In the genomic region with DNA sequence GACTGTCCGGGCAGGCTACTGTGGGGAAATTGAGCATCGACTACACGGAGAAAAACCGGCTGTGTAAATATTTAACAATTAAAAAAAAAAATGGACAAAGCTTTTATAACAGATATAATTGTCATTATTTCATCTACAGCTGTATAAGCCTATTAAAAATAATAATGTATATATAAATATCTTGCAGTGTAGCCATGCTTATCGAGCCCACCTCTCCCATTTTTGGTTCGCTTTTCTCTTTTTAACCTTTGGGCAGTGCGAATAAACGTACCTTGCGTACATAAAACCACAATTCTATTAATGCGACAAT, we compare ENCODE assay signal across 5 fruit fly cellular contexts.
TF ChIP-seq lines count a peak whose summit lies in the region.

No protein-coding gene starts in this region.

TF ChIP-seq in whole organism, adult, 20 proteins besides CTCF, POLR2A, EP300 and RAD21 (continued from another document):
- TF ChIP-seq Crg-1 (GFP tag; optimal IDR thresholded peaks at IDR 0.05; lab: Kevin White, UChicago) (no peak), tj (GFP tag; optimal IDR thresholded peaks at IDR 0.05; lab: Kevin White, UChicago) (peak; percentile 31), cic (GFP tag; optimal IDR thresholded peaks at IDR 0.05; lab: Kevin White, UChicago) (no peak)

TF ChIP-seq in whole organism, embryonic, 481 proteins besides CTCF, POLR2A, EP300 and RAD21 (continued from another document and continues in another):
- TF ChIP-seq CG15073 (GFP tag; optimal IDR thresholded peaks at IDR 0.05; lab: Kevin White, UChicago) (no peak), CG14014 (GFP tag; IDR thresholded peaks at IDR 0.05; lab: Robert Waterston, UW) (peak; percentile 82), CG33557 (GFP tag; optimal IDR thresholded peaks at IDR 0.05; lab: Kevin White, UChicago) (no peak), nau (GFP tag; optimal IDR thresholded peaks at IDR 0.05; lab: Kevin White, UChicago) (no peak), CG14965 (GFP tag; optimal IDR thresholded peaks at IDR 0.05; lab: Kevin White, UChicago; ENCODE audit: borderline replicate concordance) (no peak), CG7556 (GFP tag; optimal IDR thresholded peaks at IDR 0.05; lab: Kevin White, UChicago) (no peak), CG12299 (tag; optimal IDR thresholded peaks at IDR 0.05; lab: Kevin White, UChicago) (no peak), ftz-f1 (GFP tag; optimal IDR thresholded peaks at IDR 0.05; lab: Kevin White, UChicago) (no peak), stwl (tag; optimal IDR thresholded peaks at IDR 0.05; lab: Kevin White, UChicago) (no peak), caup (GFP tag; optimal IDR thresholded peaks at IDR 0.05; lab: Kevin White, UChicago; ENCODE audit: severe bottlenecking) (peak; percentile 32), slou (GFP tag; optimal IDR thresholded peaks at IDR 0.05; lab: Kevin White, UChicago) (peak; percentile 62), CG11560 (tag; IDR thresholded peaks at IDR 0.05; lab: Robert Waterston, UW) (peak; percentile 60; the same call in 2 of the 3 replicates), sob (GFP tag; IDR thresholded peaks at IDR 0.05; lab: Robert Waterston, UW) (peak; percentile 83; the same call in 1 of the 2 replicates), CG34224 (GFP tag; IDR thresholded peaks at IDR 0.05; lab: Robert Waterston, UW; ENCODE audit: partially characterized antibody) (no peak), twi (tag; optimal IDR thresholded peaks at IDR 0.05; lab: Kevin White, UChicago) (no peak), gsb-n (tag; optimal IDR thresholded peaks at IDR 0.05; lab: Kevin White, UChicago) (peak; percentile 20), eve (GFP tag; optimal IDR thresholded peaks at IDR 0.05; lab: Kevin White, UChicago) (peak in 1 of 2 experiments; percentile 24), MTF-1 (GFP tag; optimal IDR thresholded peaks at IDR 0.05; lab: Kevin White, UChicago; ENCODE audit: borderline replicate concordance) (no peak), CG14710 (tag; optimal IDR thresholded peaks at IDR 0.05; lab: Kevin White, UChicago) (no peak), D (optimal IDR thresholded peaks at IDR 0.05; lab: Kevin White, UChicago) (no peak), D (GFP tag; optimal IDR thresholded peaks at IDR 0.05; lab: Kevin White, UChicago) (no peak), mld (GFP tag; IDR thresholded peaks at IDR 0.05; lab: Robert Waterston, UW; ENCODE audit: partially characterized antibody) (no peak), Hr51 (GFP tag; optimal IDR thresholded peaks at IDR 0.05; lab: Kevin White, UChicago) (peak in 1 of 2 experiments; percentile 68), CG2889 (GFP tag; IDR thresholded peaks at IDR 0.05; lab: Robert Waterston, UW) (no peak; the same call in none of the 3 replicates), CG2199 (GFP tag; IDR thresholded peaks at IDR 0.05; lab: Robert Waterston, UW) (no peak), CG15479 (GFP tag; optimal IDR thresholded peaks at IDR 0.05; lab: Kevin White, UChicago) (no peak), usp (GFP tag; optimal IDR thresholded peaks at IDR 0.05; lab: Kevin White, UChicago) (no peak), pzg (GFP tag; optimal IDR thresholded peaks at IDR 0.05; lab: Kevin White, UChicago) (no peak), sisA (GFP tag; IDR thresholded peaks at IDR 0.05; lab: Robert Waterston, UW) (peak; percentile 77), Blimp-1 (GFP tag; optimal IDR thresholded peaks at IDR 0.05; lab: Kevin White, UChicago) (no peak)

TF ChIP-seq in whole organism, prepupa, 60 proteins besides CTCF, POLR2A, EP300 and RAD21 (continued from another document and continues in another):
- TF ChIP-seq Met (GFP tag; optimal IDR thresholded peaks at IDR 0.05; lab: Kevin White, UChicago) (peak; percentile 88), CG11294 (GFP tag; IDR thresholded peaks at IDR 0.05; lab: Robert Waterston, UW) (peak; percentile 69), CG6276 (GFP tag; optimal IDR thresholded peaks at IDR 0.05; lab: Kevin White, UChicago) (peak; percentile 17), fd59A (GFP tag; optimal IDR thresholded peaks at IDR 0.05; lab: Kevin White, UChicago) (peak; percentile 15), esn (GFP tag; optimal IDR thresholded peaks at IDR 0.05; lab: Kevin White, UChicago) (peak; percentile 83), CG31627 (GFP tag; optimal IDR thresholded peaks at IDR 0.05; lab: Kevin White, UChicago) (peak; percentile 82), Hr4 (GFP tag; optimal IDR thresholded peaks at IDR 0.05; lab: Kevin White, UChicago) (peak; percentile 63), Sox15 (GFP tag; optimal IDR thresholded peaks at IDR 0.05; lab: Kevin White, UChicago) (peak; percentile 50), CG1621 (tag; optimal IDR thresholded peaks at IDR 0.05; lab: Kevin White, UChicago) (no peak), Sox14 (GFP tag; optimal IDR thresholded peaks at IDR 0.05; lab: Kevin White, UChicago) (peak; percentile 48), CG6808 (GFP tag; optimal IDR thresholded peaks at IDR 0.05; lab: Kevin White, UChicago) (peak; percentile 26), CG11762 (GFP tag; optimal IDR thresholded peaks at IDR 0.05; lab: Kevin White, UChicago; ENCODE audit: insufficient read depth) (peak; percentile 52), fd85E (GFP tag; optimal IDR thresholded peaks at IDR 0.05; lab: Kevin White, UChicago) (no peak), Lpt (GFP tag; optimal IDR thresholded peaks at IDR 0.05; lab: Kevin White, UChicago) (peak; percentile 23), CG34406 (GFP tag; optimal IDR thresholded peaks at IDR 0.05; lab: Kevin White, UChicago) (peak; percentile 74), cyc (GFP tag; optimal IDR thresholded peaks at IDR 0.05; lab: Kevin White, UChicago) (peak; percentile 85), CG6163 (GFP tag; IDR thresholded peaks at IDR 0.05; lab: Robert Waterston, UW) (peak; percentile 88), acj6 (GFP tag; optimal IDR thresholded peaks at IDR 0.05; lab: Kevin White, UChicago) (peak; percentile 80), vri (GFP tag; optimal IDR thresholded peaks at IDR 0.05; lab: Kevin White, UChicago) (peak; percentile 76), CG8319 (GFP tag; optimal IDR thresholded peaks at IDR 0.05; lab: Kevin White, UChicago) (peak; percentile 67), CG3919 (GFP tag; optimal IDR thresholded peaks at IDR 0.05; lab: Kevin White, UChicago) (peak; percentile 66), CG9139 (GFP tag; optimal IDR thresholded peaks at IDR 0.05; lab: Kevin White, UChicago) (no peak), CG8632 (GFP tag; optimal IDR thresholded peaks at IDR 0.05; lab: Kevin White, UChicago) (peak; percentile 71), Hr38 (GFP tag; optimal IDR thresholded peaks at IDR 0.05; lab: Kevin White, UChicago) (no peak), CG6792 (GFP tag; optimal IDR thresholded peaks at IDR 0.05; lab: Kevin White, UChicago) (peak; percentile 66), pdm3 (GFP tag; optimal IDR thresholded peaks at IDR 0.05; lab: Kevin White, UChicago) (peak; percentile 54), CG7368 (GFP tag; optimal IDR thresholded peaks at IDR 0.05; lab: Kevin White, UChicago) (peak; percentile 25), fkh (GFP tag; optimal IDR thresholded peaks at IDR 0.05; lab: Kevin White, UChicago) (no peak), Hr39 (GFP tag; optimal IDR thresholded peaks at IDR 0.05; lab: Kevin White, UChicago) (peak; percentile 62), ss (GFP tag; optimal IDR thresholded peaks at IDR 0.05; lab: Kevin White, UChicago) (peak in 1 of 2 experiments; percentile 22), net (GFP tag; optimal IDR thresholded peaks at IDR 0.05; lab: Kevin White, UChicago) (peak; percentile 37), CG6854 (GFP tag; optimal IDR thresholded peaks at IDR 0.05; lab: Kevin White, UChicago) (no peak)

TF ChIP-seq in whole organism, pupa, 21 proteins besides CTCF, POLR2A, EP300 and RAD21 (continued from another document):
- no peak for TF ChIP-seq EcR (GFP tag; optimal IDR thresholded peaks at IDR 0.05; lab: Kevin White, UChicago)

TF ChIP-seq in whole organism, wandering third instar larva, 38 proteins besides CTCF, POLR2A, EP300 and RAD21 (continued from another document):
- TF ChIP-seq dl (GFP tag; optimal IDR thresholded peaks at IDR 0.05; lab: Kevin White, UChicago; ENCODE audit: insufficient read depth in 1 of 2, partially characterized antibody in 2 of 2) (no peak), brk (GFP tag; optimal IDR thresholded peaks at IDR 0.05; lab: Kevin White, UChicago) (peak; percentile 86), foxo (GFP tag; optimal IDR thresholded peaks at IDR 0.05; lab: Kevin White, UChicago) (peak in 1 of 2 experiments; percentile 94), pan (optimal IDR thresholded peaks at IDR 0.05; lab: Kevin White, UChicago) (no peak), usp (GFP tag; optimal IDR thresholded peaks at IDR 0.05; lab: Kevin White, UChicago) (no peak), fru (GFP tag; optimal IDR thresholded peaks at IDR 0.05; lab: Kevin White, UChicago) (peak; percentile 93), Dfd (GFP tag; optimal IDR thresholded peaks at IDR 0.05; lab: Kevin White, UChicago) (peak; percentile 52), CG9705 (GFP tag; optimal IDR thresholded peaks at IDR 0.05; lab: Kevin White, UChicago) (peak; percentile 87), psq (GFP tag; optimal IDR thresholded peaks at IDR 0.05; lab: Kevin White, UChicago) (peak; percentile 85), CrebA (GFP tag; optimal IDR thresholded peaks at IDR 0.05; lab: Kevin White, UChicago; ENCODE audit: borderline replicate concordance) (peak; percentile 49), Dif (GFP tag; optimal IDR thresholded peaks at IDR 0.05; lab: Kevin White, UChicago; ENCODE audit: partially characterized antibody) (no peak), OdsH (GFP tag; optimal IDR thresholded peaks at IDR 0.05; lab: Kevin White, UChicago) (peak; percentile 92), Vsx2 (GFP tag; optimal IDR thresholded peaks at IDR 0.05; lab: Kevin White, UChicago; ENCODE audit: partially characterized antibody) (no peak), lola (GFP tag; optimal IDR thresholded peaks at IDR 0.05; lab: Kevin White, UChicago) (no peak), sv (GFP tag; optimal IDR thresholded peaks at IDR 0.05; lab: Kevin White, UChicago) (peak; percentile 9), dmrt93B (GFP tag; optimal IDR thresholded peaks at IDR 0.05; lab: Kevin White, UChicago) (peak; percentile 78), woc (GFP tag; optimal IDR thresholded peaks at IDR 0.05; lab: Kevin White, UChicago) (peak; percentile 51)
